Worm (Caenorhabditis elegans) whole organism, dauer: Measurements from ENCODE around the gene klc-1.

ENCODE experiments used
- unc-62 ChIP-seq: sonication (generic microtip); optimal IDR thresholded peaks from 2 replicates; lab custom pipeline; 2017; ENCODE audit warnings: missing biosample characterization, missing genetic modification reagents, missing genetic modification characterization

klc-1 gene

DNA sequence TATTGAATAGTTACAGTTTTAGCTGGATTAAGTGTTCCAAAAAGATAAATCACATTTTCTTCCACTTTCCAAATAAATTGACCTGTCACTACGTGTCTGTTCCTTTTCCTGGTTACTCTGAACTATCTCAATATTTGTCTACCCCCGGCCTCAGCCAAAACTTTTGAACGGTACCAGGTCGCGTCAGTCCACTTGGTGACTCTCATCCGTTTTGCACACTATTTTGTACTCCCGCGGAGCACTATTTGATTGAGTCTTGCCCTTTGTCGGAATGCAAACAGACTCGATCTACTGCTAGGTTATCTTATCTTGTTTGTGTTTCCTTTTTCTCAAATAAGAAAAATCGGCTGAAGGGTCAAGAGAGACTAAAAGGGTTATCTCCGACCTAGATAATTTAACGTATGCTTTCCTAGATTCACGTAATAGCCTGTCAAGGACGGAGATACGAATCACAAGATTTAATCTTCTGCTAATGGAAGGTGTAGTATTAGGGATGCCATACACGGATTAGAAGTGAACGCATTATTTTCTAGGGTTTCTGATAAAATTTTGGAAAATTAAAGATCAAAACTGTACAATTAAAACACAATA is 36.5 kb downstream of the klc-1 start:
- TF ChIP-seq unc-62, result no peak

DNA sequence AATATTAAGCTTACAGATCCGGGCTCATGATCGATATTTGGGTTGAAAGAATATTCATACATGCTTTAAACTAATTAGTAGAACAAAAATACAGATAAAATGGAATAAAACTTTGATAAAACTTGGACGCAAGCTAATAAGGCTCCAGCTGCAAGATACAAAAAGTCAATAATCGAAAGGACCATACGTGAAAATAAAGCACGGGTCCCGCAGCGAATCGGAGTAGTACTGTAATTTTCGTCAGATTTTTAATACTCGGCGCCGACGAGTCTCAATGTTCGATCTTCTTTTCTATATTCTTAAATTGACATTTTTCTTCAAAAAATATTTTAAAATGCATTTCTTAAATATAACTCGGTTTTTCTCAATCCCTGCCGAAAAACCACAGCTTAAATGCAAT is 41.1 kb downstream of the klc-1 start, which contains the start of gene spo-11:
spo-11 (minus strand) TSS at position 189 of the 400 bp plus-strand sequence.
- TF ChIP-seq unc-62, result no peak

DNA sequence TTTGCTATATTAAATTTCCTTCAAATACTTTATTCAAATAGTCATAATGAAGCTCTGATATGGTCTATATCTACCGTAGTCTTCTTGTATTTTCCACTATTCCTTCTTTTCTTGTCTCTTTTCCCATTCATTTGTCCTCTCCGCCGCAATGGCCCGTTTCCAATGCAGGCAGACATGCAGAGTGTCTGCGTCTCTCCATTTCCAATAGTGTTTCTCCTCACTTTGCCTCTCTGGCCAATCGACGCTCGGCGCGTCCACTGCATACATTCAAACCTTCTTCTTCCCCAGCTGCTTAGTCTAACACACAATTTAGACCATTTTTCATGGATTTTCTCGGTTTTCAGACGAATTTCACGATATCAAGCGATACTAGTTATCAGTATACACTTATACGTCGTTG is 41.7 kb downstream of the klc-1 start:
- TF ChIP-seq unc-62, result no peak

DNA sequence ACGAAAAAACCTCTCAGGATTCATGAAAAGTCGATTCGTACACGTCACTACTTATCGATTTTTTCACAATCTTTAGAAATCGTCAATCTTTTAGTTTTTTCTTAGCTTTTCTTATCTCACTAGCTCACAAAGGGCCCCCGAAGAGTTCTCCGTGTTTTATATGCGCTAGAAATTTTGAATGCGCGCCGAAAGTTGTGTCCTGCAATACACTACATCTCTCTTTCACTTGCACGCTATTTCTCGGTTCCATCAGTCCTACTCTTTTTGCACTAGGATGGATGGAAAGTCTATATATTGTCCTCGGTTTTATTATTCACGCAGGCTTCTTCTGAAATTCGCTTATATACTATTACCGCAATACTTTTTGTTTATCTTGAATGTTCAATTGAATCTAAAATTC is 42.1 kb downstream of the klc-1 start:
- no peak for TF ChIP-seq unc-62

DNA sequence TGAATTAATAATTGTTTCAGACTA is 42.3 kb downstream of the klc-1 start, which contains the start of gene swsn-4:
swsn-4 (plus strand) TSS at position 21 of the 24 bp plus-strand sequence.
- TF ChIP-seq unc-62, result no peak

DNA sequence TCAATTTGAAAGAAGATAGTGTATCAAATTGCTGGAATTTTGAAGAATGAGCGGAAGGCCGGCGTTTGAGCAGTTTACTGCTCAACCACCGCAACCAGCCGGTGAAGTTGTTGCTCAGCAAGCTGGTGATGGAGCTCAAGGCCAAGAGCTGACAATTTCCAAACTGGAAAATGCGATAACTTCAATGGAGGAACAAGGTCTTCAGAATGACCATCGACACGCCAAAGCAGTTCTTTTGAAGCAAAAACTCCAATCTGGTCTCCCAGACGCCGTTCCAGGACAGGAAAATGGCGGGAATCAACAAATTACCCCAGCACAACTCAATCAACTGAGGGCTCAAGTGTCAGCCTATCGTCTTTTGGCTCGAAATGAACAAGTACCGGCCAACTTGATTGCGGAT is 42.5 kb downstream of the klc-1 start:
- TF ChIP-seq unc-62, result no peak

DNA sequence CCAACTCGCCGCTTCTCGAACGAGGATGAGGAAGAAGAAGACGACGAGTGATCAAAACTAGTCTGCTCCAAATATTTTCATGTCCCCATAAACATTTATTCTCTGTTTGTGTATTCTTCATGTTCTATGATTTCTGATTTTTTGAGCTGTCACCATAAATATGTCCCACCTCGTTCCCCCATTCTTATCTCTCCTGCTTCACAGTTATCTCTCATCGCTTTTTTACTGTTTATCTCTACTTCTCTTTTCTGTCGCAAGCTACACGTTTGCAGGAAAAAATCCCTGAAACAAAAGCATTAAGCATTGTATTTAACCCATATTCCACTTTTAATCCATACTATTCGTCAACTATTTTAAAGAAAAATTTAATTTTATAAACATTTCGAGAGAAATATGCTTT is 47.2 kb downstream of the klc-1 start:
- TF ChIP-seq unc-62, result no peak

DNA sequence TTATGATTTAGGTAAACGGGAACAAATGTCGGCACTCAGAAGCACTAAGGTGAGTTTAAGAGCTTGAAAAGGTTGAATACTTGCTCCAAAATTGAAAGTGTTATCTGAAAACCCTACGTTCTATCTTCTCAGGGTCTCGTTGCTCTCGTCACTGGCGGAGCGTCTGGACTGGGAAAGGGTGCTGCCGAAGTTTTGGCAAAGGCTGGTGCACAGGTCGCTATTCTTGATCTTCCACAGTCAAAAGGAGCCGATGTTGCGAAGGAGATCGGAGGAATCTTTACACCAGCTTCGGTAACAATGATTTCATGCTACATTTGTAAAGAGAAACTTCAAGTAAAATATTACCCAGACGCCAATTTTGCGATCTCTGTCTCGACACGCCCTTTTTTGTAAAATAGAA is 47.7 kb downstream of the klc-1 start, which contains the start of gene ard-1:
ard-1 (plus strand) TSS at position 12 of the 400 bp plus-strand sequence.
- no peak for TF ChIP-seq unc-62
